Fruit fly (Drosophila melanogaster) whole organism, pupa: ENCODE measurements around the gene Pus1.
A peak's percentile ranks its signal among the peaks of the same experiment; 100 is the strongest.

Experiments
- CG10348 ChIP-seq: fragments of 200-800 bp; sonication (Bioruptor generic); IDR thresholded peaks from 2 replicates; pipeline ENCODE4 v1.3.6; 2022; ENCODE audit warnings: missing biosample characterization, missing genetic modification characterization
- CG12605 ChIP-seq: fragments of 200-800 bp; sonication (Bioruptor generic); IDR thresholded peaks from 2 replicates; pipeline ENCODE4 v1.3.6; 2022; ENCODE audit warnings: missing biosample characterization, missing genetic modification characterization
- CG13204 ChIP-seq: fragments of 200-800 bp; sonication (Bioruptor generic); optimal IDR thresholded peaks from 2 replicates; lab custom pipeline; 2018; ENCODE audit warnings: missing biosample characterization, mild to moderate bottlenecking, missing genetic modification characterization, moderate library complexity
- CG14655 ChIP-seq: fragments of 200-800 bp; sonication (Bioruptor generic); optimal IDR thresholded peaks from 3 replicates; lab custom pipeline; 2017; ENCODE audit warnings: mild to moderate bottlenecking, missing biosample characterization, missing genetic modification reagents, missing genetic modification characterization
- CG15710 ChIP-seq: fragments of 200-800 bp; sonication (Bioruptor generic); optimal IDR thresholded peaks from 2 replicates; lab custom pipeline; 2018; ENCODE audit warnings: missing biosample characterization, mild to moderate bottlenecking, missing genetic modification characterization, moderate library complexity
- CG17806 ChIP-seq: fragments of 200-800 bp; sonication (Bioruptor generic); optimal IDR thresholded peaks from 2 replicates; lab custom pipeline; 2018; ENCODE audit warnings: missing biosample characterization, mild to moderate bottlenecking, missing genetic modification characterization, moderate library complexity
- CG32121 ChIP-seq: fragments of 200-800 bp; sonication (Bioruptor generic); IDR thresholded peaks from 2 replicates; pipeline ENCODE4 v1.3.6; 2022; ENCODE audit warnings: missing biosample characterization, missing genetic modification characterization
- CG34367 ChIP-seq: fragments of 200-800 bp; sonication (Bioruptor generic); optimal IDR thresholded peaks from 2 replicates; lab custom pipeline; 2018; ENCODE audit warnings: missing biosample characterization, mild to moderate bottlenecking, missing genetic modification characterization
- CG4496 ChIP-seq: fragments of 200-800 bp; sonication (Bioruptor generic); IDR thresholded peaks from 3 replicates; pipeline ENCODE4 v1.3.6; 2022; ENCODE audit warnings: missing biosample characterization, missing genetic modification characterization
- CG8159 ChIP-seq: fragments of 200-800 bp; sonication (Bioruptor generic); optimal IDR thresholded peaks from 3 replicates; lab custom pipeline; 2018; ENCODE audit warnings: missing biosample characterization, mild to moderate bottlenecking, missing genetic modification characterization, moderate library complexity
- CG8301 ChIP-seq: fragments of 200-800 bp; sonication (Bioruptor generic); optimal IDR thresholded peaks from 2 replicates; lab custom pipeline; 2018; ENCODE audit warnings: missing biosample characterization, mild to moderate bottlenecking, missing genetic modification characterization
- CG9948 ChIP-seq: fragments of 200-800 bp; sonication (Bioruptor generic); optimal IDR thresholded peaks from 2 replicates; lab custom pipeline; 2018; ENCODE audit warnings: missing biosample characterization, mild to moderate bottlenecking, missing genetic modification characterization, moderate library complexity
- D1 ChIP-seq: fragments of 200-800 bp; sonication (Bioruptor generic); optimal IDR thresholded peaks from 2 replicates; lab custom pipeline; 2018; ENCODE audit warnings: missing biosample characterization, mild to moderate bottlenecking, missing genetic modification characterization, moderate library complexity
- EcR ChIP-seq: fragments of 200-800 bp; sonication (Bioruptor generic); optimal IDR thresholded peaks from 3 replicates; lab custom pipeline; 2019; ENCODE audit warnings: missing biosample characterization, missing genetic modification characterization, mild to moderate bottlenecking, moderate library complexity, missing genetic modification reagents
- Ets98B ChIP-seq: fragments of 200-800 bp; sonication (Bioruptor generic); IDR thresholded peaks from 2 replicates; pipeline ENCODE4 v1.3.6; 2022; ENCODE audit warnings: missing biosample characterization, missing genetic modification characterization
- Pif1A ChIP-seq: fragments of 200-800 bp; sonication (Bioruptor generic); optimal IDR thresholded peaks from 3 replicates; lab custom pipeline; 2016; ENCODE audit warnings: missing biosample characterization, missing genetic modification characterization
- Pif1B ChIP-seq: fragments of 200-800 bp; sonication (Bioruptor generic); optimal IDR thresholded peaks from 3 replicates; lab custom pipeline; 2016; ENCODE audit warnings: missing biosample characterization, missing genetic modification characterization
- Snoo ChIP-seq: fragments of 200-800 bp; sonication (Bioruptor generic); optimal IDR thresholded peaks from 3 replicates; lab custom pipeline; 2017; ENCODE audit warnings: missing biosample characterization, mild to moderate bottlenecking, missing genetic modification characterization, inconsistent platforms
- fd96Ca ChIP-seq: fragments of 200-800 bp; sonication (Bioruptor generic); IDR thresholded peaks from 3 replicates; pipeline ENCODE4 v1.3.6; 2022; ENCODE audit warnings: missing biosample characterization, missing genetic modification characterization
- gl ChIP-seq: fragments of 200-800 bp; sonication (Bioruptor generic); optimal IDR thresholded peaks from 2 replicates; lab custom pipeline; 2018; ENCODE audit warnings: missing biosample characterization, mild to moderate bottlenecking, missing genetic modification characterization
- rn ChIP-seq: fragments of 200-800 bp; sonication (Bioruptor generic); IDR thresholded peaks from 2 replicates; pipeline ENCODE4 v1.3.6; 2022; ENCODE audit warnings: missing biosample characterization, missing genetic modification characterization

Pus1 gene

DNA sequence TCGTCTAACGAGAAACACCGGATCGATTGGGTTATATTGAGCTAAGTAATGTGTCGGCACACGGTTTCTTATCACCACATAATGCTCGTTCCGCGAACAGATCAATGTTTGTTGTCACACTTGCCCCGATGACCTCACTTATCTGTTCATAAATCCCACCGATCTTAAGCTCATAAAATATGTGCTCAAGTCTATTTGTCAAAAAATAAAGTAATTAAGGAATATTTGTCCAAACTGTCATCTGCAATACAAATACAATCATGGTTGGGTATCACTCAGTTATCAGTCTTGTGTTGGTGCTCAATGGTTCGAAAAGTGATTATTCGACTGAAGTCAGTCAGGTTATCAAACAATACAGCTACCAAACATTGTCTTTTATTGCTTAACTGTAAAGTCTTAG, 44.2 kb downstream of the Pus1 start:
- TF ChIP-seq Pif1B (no peak), CG8159 (no peak), CG4496 (no peak), Snoo (tag; lab: Kevin White, UChicago) (no peak), CG9948 (tag; lab: Kevin White, UChicago) (no peak), fd96Ca (GFP tag; lab: Robert Waterston, UW) (no peak), CG8301 (tag; lab: Kevin White, UChicago) (no peak), rn (GFP tag; lab: Robert Waterston, UW) (no peak), CG13204 (no peak), EcR (GFP tag; lab: Kevin White, UChicago) (no peak), CG15710 (tag; lab: Kevin White, UChicago) (no peak), Pif1A (GFP tag; lab: Kevin White, UChicago) (no peak), CG10348 (GFP tag; lab: Robert Waterston, UW) (no peak), CG17806 (tag; lab: Kevin White, UChicago) (no peak), CG14655 (GFP tag; lab: Kevin White, UChicago) (no peak), CG32121 (GFP tag; lab: Robert Waterston, UW) (no peak), CG34367 (tag; lab: Kevin White, UChicago) (no peak), Ets98B (GFP tag; lab: Robert Waterston, UW) (no peak)

DNA sequence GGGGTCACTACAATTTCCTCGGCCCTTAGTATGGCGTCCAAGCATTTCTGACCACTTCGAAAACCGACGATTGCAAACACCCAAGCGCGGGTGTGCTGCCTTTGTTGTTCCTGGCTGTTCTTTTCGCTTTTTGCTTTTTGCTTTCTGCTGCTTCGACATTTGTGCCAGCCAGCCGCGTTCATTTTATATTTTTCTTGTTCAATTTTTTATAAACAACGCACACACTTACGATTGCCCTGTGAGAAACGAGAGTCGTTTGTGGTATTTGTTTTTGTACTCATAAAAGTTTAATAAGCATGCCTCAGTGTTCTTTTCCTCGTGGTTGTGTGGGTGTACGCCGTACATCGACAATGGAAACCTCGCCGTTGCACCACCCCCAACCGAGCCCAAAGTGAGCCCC, 44.7 kb downstream of the Pus1 start:
- TF ChIP-seq CG32121 (GFP tag; lab: Robert Waterston, UW) = no peak
- peak; percentile 42 for TF ChIP-seq CG15710 (tag; lab: Kevin White, UChicago)
- peak; percentile 70 for TF ChIP-seq gl (tag; lab: Kevin White, UChicago)
- peak; percentile 62 for TF ChIP-seq CG13204
- no peak for TF ChIP-seq CG8301 (tag; lab: Kevin White, UChicago)
- no peak for TF ChIP-seq Ets98B (GFP tag; lab: Robert Waterston, UW)
- TF ChIP-seq CG34367 (tag; lab: Kevin White, UChicago) = no peak
- no peak for TF ChIP-seq Pif1B
- TF ChIP-seq rn (GFP tag; lab: Robert Waterston, UW) = no peak
- 0 out of 3 replicates have a peak, but pooled peaks have one; percentile 48 for TF ChIP-seq fd96Ca (GFP tag; lab: Robert Waterston, UW)
- TF ChIP-seq Snoo (tag; lab: Kevin White, UChicago) = no peak
- no peak for TF ChIP-seq CG17806 (tag; lab: Kevin White, UChicago)
- TF ChIP-seq CG9948 (tag; lab: Kevin White, UChicago) = no peak
- TF ChIP-seq CG4496 = peak; percentile 66
- no peak for TF ChIP-seq CG14655 (GFP tag; lab: Kevin White, UChicago)
- TF ChIP-seq CG8159 = no peak
- TF ChIP-seq EcR (GFP tag; lab: Kevin White, UChicago) = peak; percentile 17
- peak; percentile 42; the same call in 1 of the 2 replicates for TF ChIP-seq CG12605 (GFP tag; lab: Robert Waterston, UW)
- no peak for TF ChIP-seq D1 (tag; lab: Kevin White, UChicago)

DNA sequence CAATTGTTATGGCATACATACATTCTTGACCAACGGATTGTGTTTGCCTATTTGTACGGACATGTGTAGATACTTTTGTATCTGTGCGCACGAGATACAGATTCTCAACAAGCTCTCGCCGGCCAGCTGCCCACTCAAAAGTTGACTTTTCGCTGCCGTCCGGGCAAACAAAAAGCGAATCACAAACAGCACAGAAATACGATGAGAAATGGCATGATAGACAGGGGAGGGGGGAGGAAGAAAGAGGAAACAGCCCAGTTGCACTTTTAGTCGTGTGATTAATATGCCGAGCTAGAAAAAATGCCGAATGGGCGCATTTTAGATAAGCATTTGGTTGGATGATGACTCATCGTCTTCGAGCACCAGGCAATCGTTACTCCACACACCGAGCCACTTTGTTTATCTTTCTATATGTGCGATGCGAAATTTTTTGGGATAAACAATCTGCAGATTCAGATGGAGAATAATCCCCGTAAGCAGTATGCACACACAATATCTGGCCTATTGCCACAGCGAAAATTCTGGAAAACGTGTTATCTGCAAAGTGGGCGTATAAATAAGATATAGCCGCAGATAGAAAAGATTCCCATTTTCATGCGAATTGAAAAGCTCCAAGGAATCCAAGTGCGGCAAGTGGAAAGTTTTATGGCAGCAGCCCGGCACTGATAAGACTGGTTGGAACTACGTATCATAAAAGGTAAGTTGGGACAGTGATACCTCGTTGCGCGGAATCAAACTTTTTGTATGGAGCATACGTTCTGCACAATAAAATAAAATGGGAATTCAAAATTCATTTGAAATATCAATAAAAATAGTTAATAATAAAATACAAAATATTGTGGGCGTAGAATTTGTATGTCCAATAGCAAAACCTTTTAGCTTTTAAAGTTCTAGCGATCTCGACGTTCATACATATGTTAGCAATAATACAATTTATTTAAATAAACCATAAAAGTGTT, 45.5 kb downstream of the Pus1 start:
- no peak for TF ChIP-seq CG13204
- TF ChIP-seq Snoo (tag; lab: Kevin White, UChicago) = no peak
- 0 out of 3 replicates have a peak, but pooled peaks have one; percentile 20 for TF ChIP-seq fd96Ca (GFP tag; lab: Robert Waterston, UW)
- TF ChIP-seq CG4496 = 0 out of 3 replicates have a peak, but pooled peaks have one; percentile 6
- peak; percentile 17 for TF ChIP-seq Pif1A (GFP tag; lab: Kevin White, UChicago)
- no peak for TF ChIP-seq CG32121 (GFP tag; lab: Robert Waterston, UW)
- TF ChIP-seq CG14655 (GFP tag; lab: Kevin White, UChicago) = peak; percentile 18

DNA sequence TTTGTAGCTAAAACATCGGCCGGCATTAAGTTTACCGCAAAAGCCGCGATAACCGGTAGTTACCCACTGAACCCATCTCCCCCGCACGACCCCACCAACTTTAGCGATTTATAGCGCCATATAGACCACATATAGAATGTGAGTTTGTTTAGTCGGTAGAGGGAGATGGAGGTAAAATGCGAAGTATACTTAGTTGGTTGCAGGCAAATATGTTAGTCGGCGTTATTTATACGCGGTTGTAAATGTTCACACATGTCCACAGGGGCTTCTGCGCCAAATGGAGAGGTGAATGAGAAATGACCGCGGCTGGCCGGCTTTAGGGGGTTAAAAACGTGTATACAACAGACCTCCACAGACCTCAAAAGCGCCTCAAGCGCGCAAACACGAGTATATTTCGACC, 46.8 kb downstream of the Pus1 start:
- TF ChIP-seq CG32121 (GFP tag; lab: Robert Waterston, UW) (peak; percentile 26; the same call in 1 of the 2 replicates), rn (GFP tag; lab: Robert Waterston, UW) (no peak), Pif1B (no peak), CG17806 (tag; lab: Kevin White, UChicago) (no peak), gl (tag; lab: Kevin White, UChicago) (no peak), CG14655 (GFP tag; lab: Kevin White, UChicago) (no peak), CG15710 (tag; lab: Kevin White, UChicago) (no peak), D1 (tag; lab: Kevin White, UChicago) (no peak), CG8159 (no peak), Snoo (tag; lab: Kevin White, UChicago) (no peak), Ets98B (GFP tag; lab: Robert Waterston, UW) (peak; percentile 45; the same call in 1 of the 2 replicates), CG9948 (tag; lab: Kevin White, UChicago) (no peak), EcR (GFP tag; lab: Kevin White, UChicago) (no peak), CG8301 (tag; lab: Kevin White, UChicago) (no peak), CG13204 (no peak), Pif1A (GFP tag; lab: Kevin White, UChicago) (no peak), CG12605 (GFP tag; lab: Robert Waterston, UW) (0 out of 2 replicates have a peak, but pooled peaks have one; percentile 28), CG4496 (0 out of 3 replicates have a peak, but pooled peaks have one; percentile 40), fd96Ca (GFP tag; lab: Robert Waterston, UW) (peak; percentile 23; the same call in 1 of the 3 replicates), CG34367 (tag; lab: Kevin White, UChicago) (no peak), CG10348 (GFP tag; lab: Robert Waterston, UW) (no peak)

DNA sequence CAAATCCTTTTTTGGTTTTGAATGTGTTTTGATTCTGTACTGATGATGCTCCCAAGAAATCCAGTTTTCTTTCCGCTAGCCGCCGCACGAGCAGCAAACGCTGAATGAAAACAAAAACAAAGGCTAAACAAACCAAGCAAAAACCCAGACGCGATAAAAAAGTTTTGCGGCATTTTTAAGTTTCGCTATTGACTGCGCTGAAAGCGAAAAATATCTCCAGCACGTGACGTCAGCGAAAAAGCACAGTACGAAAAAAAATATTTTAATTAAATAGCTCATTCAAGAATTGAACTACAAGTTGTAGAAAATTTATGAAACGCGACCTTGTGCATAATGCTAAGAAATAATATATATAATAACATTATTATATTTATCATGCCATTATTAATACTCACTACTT, 47.5 kb downstream of the Pus1 start:
- no peak for TF ChIP-seq CG12605 (GFP tag; lab: Robert Waterston, UW)
- TF ChIP-seq fd96Ca (GFP tag; lab: Robert Waterston, UW) = no peak
- TF ChIP-seq CG32121 (GFP tag; lab: Robert Waterston, UW) = no peak
- no peak for TF ChIP-seq Pif1A (GFP tag; lab: Kevin White, UChicago)
- TF ChIP-seq CG34367 (tag; lab: Kevin White, UChicago) = no peak
- no peak for TF ChIP-seq CG17806 (tag; lab: Kevin White, UChicago)
- no peak for TF ChIP-seq CG14655 (GFP tag; lab: Kevin White, UChicago)
